Worm (Caenorhabditis elegans) whole organism, L3 larva: ENCODE results near the gene W07G4.2.

Experiments
- ama-1 ChIP-seq: fragments of 150-350 bp; optimal IDR thresholded peaks from 2 replicates; lab custom pipeline; 2018
- mdl-1 ChIP-seq: fragments of 150-350 bp; optimal IDR thresholded peaks from 2 replicates; lab custom pipeline; 2014; ENCODE audit warnings: missing biosample characterization, missing genetic modification characterization
- nfya-1 ChIP-seq: sonication (generic microtip); optimal IDR thresholded peaks from 2 replicates; lab custom pipeline; 2017; ENCODE audit warnings: missing genetic modification characterization, mild to moderate bottlenecking, missing compliant biosample characterization, antibody characterized with exemption, moderate library complexity; ENCODE audit not compliant: insufficient read depth
- nhr-12 ChIP-seq: fragments of 150-350 bp; optimal IDR thresholded peaks from 2 replicates; lab custom pipeline; 2014; ENCODE audit warnings: missing biosample characterization, missing genetic modification characterization
- nhr-25 ChIP-seq: sonication (generic microtip); optimal IDR thresholded peaks from 2 replicates; lab custom pipeline; 2017; ENCODE audit warnings: missing biosample characterization, missing genetic modification characterization
- snpc-4 ChIP-seq: fragments of 150-350 bp; optimal IDR thresholded peaks from 2 replicates; lab custom pipeline; 2014; ENCODE audit warnings: missing biosample characterization, missing genetic modification characterization
- unc-62 ChIP-seq: fragments of 150-350 bp; sonication (generic microtip); optimal IDR thresholded peaks from 4 replicates; lab custom pipeline; 2014; ENCODE audit warnings: missing biosample characterization, missing genetic modification reagents, missing genetic modification characterization
- zag-1 ChIP-seq: fragments of 150-350 bp; optimal IDR thresholded peaks from 2 replicates; lab custom pipeline; 2014; ENCODE audit warnings: missing biosample characterization, missing genetic modification characterization
- ztf-4 ChIP-seq: fragments of 150-350 bp; optimal IDR thresholded peaks from 2 replicates; lab custom pipeline; 2014; ENCODE audit warnings: missing biosample characterization, missing genetic modification characterization

DNA sequence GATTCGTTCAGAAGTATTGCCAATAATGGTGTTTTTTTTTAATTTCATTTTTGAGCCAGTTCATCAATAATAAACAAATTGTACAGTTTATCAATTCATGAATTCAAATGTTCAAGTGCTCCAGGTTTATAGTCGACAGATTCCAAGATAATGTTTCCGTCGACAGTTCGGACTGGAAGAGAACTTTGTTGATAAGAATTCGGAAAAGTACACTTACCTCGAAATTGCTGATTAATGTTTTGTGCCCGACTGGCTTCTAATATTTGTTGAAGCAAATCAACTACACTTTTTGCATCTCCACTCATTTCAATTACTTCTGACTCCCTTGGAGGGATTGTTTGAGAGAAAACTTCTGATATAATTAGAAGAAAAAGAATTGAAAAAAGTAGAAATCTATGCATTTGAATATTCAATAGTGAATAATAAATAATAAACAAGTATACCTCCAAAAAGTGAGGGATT lies 12.8 kb upstream of the W07G4.2 start, which contains the start of gene W07G4.8:
- TF ChIP-seq nhr-25 (tag; lab: Kevin White, UChicago) (no peak), ztf-4 (no peak), ama-1 (lab: Kevin White, UChicago) (no peak), nfya-1 (tag; lab: Kevin White, UChicago) (no peak), unc-62 (GFP tag; lab: Kevin White, UChicago) (no peak), mdl-1 (no peak), snpc-4 (no peak), nhr-12 (tag; lab: Kevin White, UChicago) (no peak), zag-1 (tag; lab: Kevin White, UChicago) (no peak)
